Worm (Caenorhabditis elegans) whole organism, L1 larva: Measurements from ENCODE around the gene C17G10.13.

Experiments
- ama-1 ChIP-seq: fragments of 150-350 bp; optimal IDR thresholded peaks from 2 replicates; lab custom pipeline; 2014
- nhr-11 ChIP-seq: fragments of 150-350 bp; optimal IDR thresholded peaks from 2 replicates; lab custom pipeline; 2014; ENCODE audit warnings: missing biosample characterization, missing genetic modification characterization
- snpc-4 ChIP-seq: fragments of 150-350 bp; optimal IDR thresholded peaks from 2 replicates; lab custom pipeline; 2014; ENCODE audit warnings: missing biosample characterization, missing genetic modification characterization

DNA sequence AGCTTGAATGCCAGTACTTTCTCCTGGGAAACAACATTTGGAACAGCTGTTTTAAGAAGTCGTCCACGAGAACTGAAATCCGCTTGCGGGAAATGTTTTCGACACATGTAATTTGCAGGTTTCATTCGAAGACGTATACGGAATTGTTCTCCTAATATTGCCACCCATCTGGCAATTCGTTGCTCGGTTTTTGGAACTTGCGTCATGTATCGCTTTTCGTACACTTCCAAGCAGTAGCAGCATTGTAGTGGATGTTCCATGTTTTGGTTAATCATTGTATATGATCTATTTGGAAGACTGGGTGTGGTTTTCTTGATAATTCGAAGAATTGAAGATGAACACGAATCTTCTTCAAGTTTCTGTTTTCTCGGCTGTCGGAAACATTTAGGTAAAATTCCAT lies 1.8 kb downstream of the C17G10.13 start:
- no peak for TF ChIP-seq ama-1 (lab: Kevin White, UChicago)
- TF ChIP-seq snpc-4 (tag; lab: Kevin White, UChicago), result no peak
- no peak for TF ChIP-seq nhr-11 (tag; lab: Kevin White, UChicago)
